Fruit fly (Drosophila melanogaster) whole organism: ENCODE results near the gene CG4768.

Source experiments
- CG8478 ChIP-seq: fragments of >200 bp; optimal IDR thresholded peaks from 2 replicates; lab custom pipeline; 2018; ENCODE audit warnings: inconsistent platforms
- Dll ChIP-seq: fragments of >200 bp; optimal IDR thresholded peaks from 2 replicates; lab custom pipeline; 2017
- EcR ChIP-seq, 2 experiments: fragments of >200 bp; optimal IDR thresholded peaks; 2 replicates each; lab custom pipeline; 2017; ENCODE audit warnings: missing biosample characterization in 2 of 2, missing genetic modification characterization in 2 of 2, missing genetic modification reagents in 2 of 2
- pan ChIP-seq: fragments of >200 bp; optimal IDR thresholded peaks from 2 replicates; lab custom pipeline; 2017
- psq ChIP-seq: fragments of >200 bp; optimal IDR thresholded peaks from 2 replicates; lab custom pipeline; 2017
- usp ChIP-seq: fragments of >200 bp; optimal IDR thresholded peaks from 2 replicates; lab custom pipeline; 2017; ENCODE audit warnings: missing biosample characterization, missing genetic modification characterization, mixed read lengths

The CG4768 gene

DNA sequence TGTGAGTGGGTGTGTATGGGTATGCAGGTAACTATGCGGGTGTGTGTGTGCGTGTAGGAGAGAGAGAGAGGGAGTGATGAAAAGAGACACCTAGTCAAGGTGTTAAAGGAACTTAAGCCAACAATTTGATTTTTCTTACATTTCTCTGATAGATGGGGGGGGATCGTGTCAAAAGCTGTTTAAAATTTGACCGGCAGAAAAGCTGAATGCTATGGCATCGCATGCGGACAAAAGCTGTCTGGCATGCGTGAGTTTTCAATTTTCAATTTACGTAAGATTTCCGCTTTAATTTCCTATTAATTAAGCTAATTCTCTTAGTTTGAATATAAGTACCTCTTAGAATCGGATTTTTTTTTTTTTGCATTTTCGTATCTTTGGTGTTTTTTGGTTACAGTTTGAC lies 48.0 kb downstream of the CG4768 start:
- TF ChIP-seq pan (lab: Kevin White, UChicago) (no peak), CG8478 (lab: Kevin White, UChicago) (no peak), EcR (GFP tag; optimal IDR thresholded peaks at IDR 0.05; lab: Kevin White, UChicago) (no peak), Dll (no peak), usp (GFP tag; lab: Kevin White, UChicago) (no peak), psq (lab: Kevin White, UChicago) (no peak)

DNA sequence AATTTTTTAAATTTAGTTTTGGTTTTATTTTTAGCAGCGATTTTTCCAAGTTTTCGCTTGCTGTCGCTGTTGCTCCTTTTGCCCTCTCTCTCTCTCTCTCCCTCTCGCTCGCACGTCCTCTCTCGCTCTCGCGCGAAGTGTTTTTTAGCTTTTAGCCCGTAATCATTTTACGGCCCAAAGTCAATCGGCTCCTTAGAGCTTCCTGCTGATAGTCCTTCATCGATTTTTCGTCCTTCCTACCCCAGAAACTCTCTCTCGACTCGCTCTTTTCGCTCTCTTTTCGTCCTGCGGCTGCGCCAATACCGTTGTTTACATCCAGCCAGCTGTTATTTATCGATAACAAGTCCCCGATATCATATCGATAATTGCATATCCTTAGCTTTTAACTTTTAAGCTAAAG lies 52.4 kb downstream of the CG4768 start, which contains the start of gene RSG7:
Gene RSG7 (minus strand): TSS at position 139 of the 400 bp plus-strand sequence.
- no peak for TF ChIP-seq EcR (GFP tag; optimal IDR thresholded peaks at IDR 0.05; lab: Kevin White, UChicago)
- no peak for TF ChIP-seq usp (GFP tag; lab: Kevin White, UChicago)

DNA sequence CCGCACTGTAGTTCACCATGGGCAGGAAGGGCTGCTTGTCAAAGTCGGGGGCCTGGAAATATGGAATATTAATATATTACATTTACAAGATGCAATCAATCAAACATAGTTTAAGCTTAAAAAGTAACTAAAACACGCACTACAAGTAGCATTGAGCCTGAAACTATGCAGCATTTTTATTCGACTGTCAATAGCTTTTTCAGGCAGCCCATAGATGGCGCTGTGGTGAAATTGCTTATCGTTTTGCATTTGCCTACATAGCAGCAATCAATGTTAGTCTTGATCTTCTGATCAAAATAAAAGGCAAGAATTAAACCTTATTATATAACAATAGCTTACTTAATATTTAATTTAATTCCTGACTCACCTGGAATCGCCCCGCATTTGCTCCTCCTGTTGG lies 54.7 kb downstream of the CG4768 start:
- TF ChIP-seq EcR (GFP tag; optimal IDR thresholded peaks at IDR 0.05; lab: Kevin White, UChicago) (no peak), Dll (no peak), CG8478 (lab: Kevin White, UChicago) (no peak), usp (GFP tag; lab: Kevin White, UChicago) (no peak), pan (lab: Kevin White, UChicago) (no peak), psq (lab: Kevin White, UChicago) (no peak)
